Comparison of ENCODE assay signal across 5 worm cellular contexts in the genomic region with DNA sequence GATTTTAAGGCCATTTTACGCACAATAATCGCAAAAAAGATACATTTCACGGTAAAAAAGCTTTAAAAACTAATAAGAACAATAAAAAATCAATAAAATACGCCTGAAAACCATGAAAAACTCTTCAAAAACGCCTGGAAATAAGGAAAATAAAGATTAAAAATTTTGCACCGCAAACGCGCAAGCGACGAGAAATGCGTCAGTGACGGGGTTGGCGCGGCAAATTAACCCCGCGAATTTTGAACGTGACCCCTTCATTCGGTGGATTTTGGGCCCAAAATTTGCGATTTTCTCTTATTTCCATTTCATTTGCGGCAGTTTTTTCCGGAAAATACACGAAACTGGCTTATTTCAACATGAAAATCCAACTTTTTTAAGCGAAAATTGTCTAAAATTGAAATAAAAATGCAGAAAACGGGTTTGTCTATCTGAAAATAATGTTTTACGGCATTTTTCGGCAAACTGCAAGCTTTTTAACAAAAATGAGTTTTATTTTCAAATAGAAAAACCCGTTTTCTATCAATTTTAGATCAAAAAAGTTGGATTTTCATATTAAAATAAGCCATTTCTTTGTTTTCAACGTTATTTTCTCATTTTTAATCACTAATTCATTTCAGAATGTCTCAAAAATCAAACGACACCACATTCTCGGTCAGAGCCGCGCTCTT.
TF ChIP-seq lines count a peak whose summit lies in the region.

A gene (plus strand): TSS at position 618 of the 668 bp plus-strand sequence.

TF ChIP-seq in whole organism, L1 larva, 84 proteins besides CTCF, POLR2A, EP300 and RAD21 (continues in another document):
- TF ChIP-seq aha-1 (tag; optimal IDR thresholded peaks at IDR 0.05; lab: Kevin White, UChicago) (peak; percentile 55), unc-30 (tag; optimal IDR thresholded peaks at IDR 0.05; lab: Kevin White, UChicago) (no peak), snu-23 (GFP tag; optimal IDR thresholded peaks at IDR 0.05; lab: Kevin White, UChicago) (peak; percentile 93), Y116A8C.19 (tag; optimal IDR thresholded peaks at IDR 0.05; lab: Kevin White, UChicago; ENCODE audit: borderline replicate concordance) (no peak), nhr-76 (tag; optimal IDR thresholded peaks at IDR 0.05; lab: Kevin White, UChicago) (peak; percentile 72), pax-3 (tag; optimal IDR thresholded peaks at IDR 0.05; lab: Kevin White, UChicago) (peak; percentile 83), ama-1 (optimal IDR thresholded peaks at IDR 0.05; lab: Kevin White, UChicago) (no peak), pqm-1 (tag; optimal IDR thresholded peaks at IDR 0.05; lab: Kevin White, UChicago) (no peak), ceh-8 (GFP tag; optimal IDR thresholded peaks at IDR 0.05; lab: Kevin White, UChicago) (peak; percentile 81), swsn-7 (tag; optimal IDR thresholded peaks at IDR 0.05; lab: Kevin White, UChicago) (peak; percentile 90), lsy-2 (tag; optimal IDR thresholded peaks at IDR 0.05; lab: Kevin White, UChicago) (peak; percentile 91), tlp-1 (tag; optimal IDR thresholded peaks at IDR 0.05; lab: Kevin White, UChicago) (no peak), unc-86 (tag; optimal IDR thresholded peaks at IDR 0.05; lab: Kevin White, UChicago) (peak; percentile 84), ceh-88 (GFP tag; IDR thresholded peaks at IDR 0.05; lab: Robert Waterston, UW) (peak; percentile 52), hlh-4 (tag; optimal IDR thresholded peaks at IDR 0.05; lab: Kevin White, UChicago) (no peak), ztf-4 (tag; optimal IDR thresholded peaks at IDR 0.05; lab: Kevin White, UChicago) (peak; percentile 54)

TF ChIP-seq in whole organism, L3 larva, 47 proteins besides CTCF, POLR2A, EP300 and RAD21 (continues in another document):
- no peak for TF ChIP-seq ceh-16 (tag; optimal IDR thresholded peaks at IDR 0.05; lab: Kevin White, UChicago)
- TF ChIP-seq lin-15B (tag; optimal IDR thresholded peaks at IDR 0.05; lab: Kevin White, UChicago): peak; percentile 96
- TF ChIP-seq ceh-28 (tag; optimal IDR thresholded peaks at IDR 0.05; lab: Kevin White, UChicago): peak; percentile 56
- TF ChIP-seq fkh-10 (GFP tag; optimal IDR thresholded peaks at IDR 0.05; lab: Kevin White, UChicago): peak; percentile 29
- TF ChIP-seq nhr-23 (tag; optimal IDR thresholded peaks at IDR 0.05; lab: Kevin White, UChicago): peak; percentile 95
- TF ChIP-seq eor-1 (tag; optimal IDR thresholded peaks at IDR 0.05; lab: Kevin White, UChicago): no peak
- TF ChIP-seq zag-1 (tag; optimal IDR thresholded peaks at IDR 0.05; lab: Kevin White, UChicago): peak; percentile 33
- TF ChIP-seq daf-12 (tag; optimal IDR thresholded peaks at IDR 0.05; lab: Kevin White, UChicago): no peak
- TF ChIP-seq elt-2 (tag; optimal IDR thresholded peaks at IDR 0.05; lab: Kevin White, UChicago): peak; percentile 65
- no peak for TF ChIP-seq nhr-237 (tag; optimal IDR thresholded peaks at IDR 0.05; lab: Kevin White, UChicago)
- peak; percentile 85 for TF ChIP-seq lin-39 (tag; optimal IDR thresholded peaks at IDR 0.05; lab: Kevin White, UChicago)
- TF ChIP-seq ama-1 (optimal IDR thresholded peaks at IDR 0.05; lab: Kevin White, UChicago): no peak
- peak; percentile 82 for TF ChIP-seq nhr-25 (tag; optimal IDR thresholded peaks at IDR 0.05; lab: Kevin White, UChicago)
- TF ChIP-seq pqm-1 (tag; optimal IDR thresholded peaks at IDR 0.05; lab: Kevin White, UChicago): peak; percentile 16
- TF ChIP-seq nhr-11 (tag; optimal IDR thresholded peaks at IDR 0.05; lab: Kevin White, UChicago): peak; percentile 41
- peak; percentile 93 for TF ChIP-seq pha-4 (tag; optimal IDR thresholded peaks at IDR 0.05; lab: Kevin White, UChicago)
- TF ChIP-seq nhr-77 (tag; optimal IDR thresholded peaks at IDR 0.05; lab: Kevin White, UChicago): no peak
- no peak for TF ChIP-seq skn-1 (tag; optimal IDR thresholded peaks at IDR 0.05; lab: Kevin White, UChicago)

TF ChIP-seq in whole organism, early embryonic, 17 proteins besides CTCF, POLR2A, EP300 and RAD21:
- TF ChIP-seq tbx-11 (GFP tag; IDR thresholded peaks at IDR 0.05; lab: Robert Waterston, UW): peak; percentile 65; the same call in 1 of the 2 replicates
- peak; percentile 51; the same call in 1 of the 2 replicates for TF ChIP-seq flt-1 (GFP tag; IDR thresholded peaks at IDR 0.05; lab: Robert Waterston, UW)
- TF ChIP-seq sea-1 (GFP tag; conservative IDR thresholded peaks at IDR 0.05; lab: Robert Waterston, UW): no peak
- peak; percentile 51 for TF ChIP-seq hmg-4 (GFP tag; optimal IDR thresholded peaks at IDR 0.05; lab: Kevin White, UChicago)
- no peak for TF ChIP-seq ets-7 (tag; optimal IDR thresholded peaks at IDR 0.05; lab: Kevin White, UChicago)
- TF ChIP-seq tra-4 (tag; optimal IDR thresholded peaks at IDR 0.05; lab: Kevin White, UChicago): peak; percentile 29
- no peak for TF ChIP-seq ama-1 (optimal IDR thresholded peaks at IDR 0.05; lab: Kevin White, UChicago)
- TF ChIP-seq F13C5.2 (tag; optimal IDR thresholded peaks at IDR 0.05; lab: Kevin White, UChicago): peak; percentile 80
- TF ChIP-seq aly-1 (tag; optimal IDR thresholded peaks at IDR 0.05; lab: Kevin White, UChicago): no peak
- no peak for TF ChIP-seq B0310.2 (tag; optimal IDR thresholded peaks at IDR 0.05; lab: Kevin White, UChicago)
- TF ChIP-seq hnd-1 (tag; optimal IDR thresholded peaks at IDR 0.05; lab: Kevin White, UChicago): peak; percentile 32
- TF ChIP-seq tbx-37 (GFP tag; conservative IDR thresholded peaks at IDR 0.05; lab: Robert Waterston, UW): peak; percentile 51; the same call in 1 of the 2 replicates
- peak; percentile 11 for TF ChIP-seq hmbx-1 (tag; optimal IDR thresholded peaks at IDR 0.05; lab: Kevin White, UChicago)
- peak; percentile 70; the same call in 1 of the 2 replicates for TF ChIP-seq scrt-1 (GFP tag; IDR thresholded peaks at IDR 0.05; lab: Robert Waterston, UW)
- peak; percentile 80 for TF ChIP-seq ceh-36 (tag; optimal IDR thresholded peaks at IDR 0.05; lab: Kevin White, UChicago)
- TF ChIP-seq pes-1 (GFP tag; IDR thresholded peaks at IDR 0.05; lab: Robert Waterston, UW): peak; percentile 79
- TF ChIP-seq ceh-13 (GFP tag; optimal IDR thresholded peaks at IDR 0.05; lab: Kevin White, UChicago): no peak

TF ChIP-seq in whole organism, midembryonic, 9 proteins besides CTCF, POLR2A, EP300 and RAD21:
- TF ChIP-seq med-1 (GFP tag; optimal IDR thresholded peaks at IDR 0.05; lab: Kevin White, UChicago; ENCODE audit: insufficient read depth) (peak; percentile 48), ref-1 (GFP tag; conservative IDR thresholded peaks at IDR 0.05; lab: Robert Waterston, UW) (no peak), T22C8.4 (GFP tag; IDR thresholded peaks at IDR 0.05; lab: Robert Waterston, UW) (peak; percentile 71), tab-1 (GFP tag; IDR thresholded peaks at IDR 0.05; lab: Robert Waterston, UW) (peak; percentile 75; the same call in 1 of the 2 replicates), ztf-23 (GFP tag; IDR thresholded peaks at IDR 0.05; lab: Robert Waterston, UW) (peak; percentile 76), cog-1 (tag; optimal IDR thresholded peaks at IDR 0.05; lab: Kevin White, UChicago) (peak; percentile 63), klf-2 (GFP tag; conservative IDR thresholded peaks at IDR 0.05; lab: Robert Waterston, UW) (no peak), ztf-29 (GFP tag; IDR thresholded peaks at IDR 0.05; lab: Robert Waterston, UW) (0 out of 2 replicates have a peak, but pooled peaks have one; percentile 43), flt-1 (GFP tag; IDR thresholded peaks at IDR 0.05; lab: Robert Waterston, UW) (peak; percentile 75; the same call in 1 of the 2 replicates)

TF ChIP-seq in whole organism, young adult, 124 proteins besides CTCF, POLR2A, EP300 and RAD21 (continues in another document):
- TF ChIP-seq tbp1 (GFP tag; optimal IDR thresholded peaks at IDR 0.05; lab: Kevin White, UChicago) (peak; percentile 72), ceh-27 (GFP tag; optimal IDR thresholded peaks at IDR 0.05; lab: Kevin White, UChicago) (peak; percentile 78), snpc-4 (GFP tag; optimal IDR thresholded peaks at IDR 0.05; lab: Kevin White, UChicago) (peak; percentile 48), snpc-4 (tag; optimal IDR thresholded peaks at IDR 0.05; lab: Kevin White, UChicago) (peak; percentile 58 to 78 (median 73)), repo-1 (tag; optimal IDR thresholded peaks at IDR 0.05; lab: Kevin White, UChicago) (peak; percentile 72), athp-1 (tag; optimal IDR thresholded peaks at IDR 0.05; lab: Kevin White, UChicago) (peak; percentile 89), ztf-18 (tag; optimal IDR thresholded peaks at IDR 0.05; lab: Kevin White, UChicago) (peak; percentile 100), egl-18 (GFP tag; IDR thresholded peaks at IDR 0.05; lab: Robert Waterston, UW) (peak; percentile 60; the same call in 1 of the 2 replicates), nhr-80 (tag; optimal IDR thresholded peaks at IDR 0.05; lab: Kevin White, UChicago) (peak; percentile 42), hlh-12 (tag; optimal IDR thresholded peaks at IDR 0.05; lab: Kevin White, UChicago) (no peak), B0019.2 (GFP tag; conservative IDR thresholded peaks at IDR 0.05; lab: Robert Waterston, UW) (peak; percentile 79), ztf-25 (GFP tag; IDR thresholded peaks at IDR 0.05; lab: Robert Waterston, UW) (no peak), attf-3 (GFP tag; conservative IDR thresholded peaks at IDR 0.05; lab: Robert Waterston, UW) (peak; percentile 73), ets-4 (GFP tag; optimal IDR thresholded peaks at IDR 0.05; lab: Kevin White, UChicago) (no peak), aptf-3 (GFP tag; IDR thresholded peaks at IDR 0.05; lab: Robert Waterston, UW) (0 out of 2 replicates have a peak, but pooled peaks have one; percentile 47), zfh-2 (GFP tag; conservative IDR thresholded peaks at IDR 0.05; lab: Robert Waterston, UW) (peak; percentile 49; the same call in 1 of the 2 replicates), F33H1.4 (GFP tag; IDR thresholded peaks at IDR 0.05; lab: Robert Waterston, UW) (peak; percentile 84), hsf-1 (GFP tag; IDR thresholded peaks at IDR 0.05; lab: Robert Waterston, UW) (peak; percentile 87), lin-54 (GFP tag; optimal IDR thresholded peaks at IDR 0.05; lab: Kevin White, UChicago) (peak; percentile 99), F57A8.1 (GFP tag; optimal IDR thresholded peaks at IDR 0.05; lab: Kevin White, UChicago) (no peak), nfyb-1 (GFP tag; IDR thresholded peaks at IDR 0.05; lab: Robert Waterston, UW) (peak; percentile 91), atf-7 (tag; optimal IDR thresholded peaks at IDR 0.05; lab: Kevin White, UChicago) (peak; percentile 67), aptf-2 (GFP tag; conservative IDR thresholded peaks at IDR 0.05; lab: Robert Waterston, UW) (no peak), lsl-1 (GFP tag; optimal IDR thresholded peaks at IDR 0.05; lab: Kevin White, UChicago) (peak; percentile 85), cebp-2 (GFP tag; IDR thresholded peaks at IDR 0.05; lab: Robert Waterston, UW) (no peak), lsy-27 (tag; optimal IDR thresholded peaks at IDR 0.05; lab: Kevin White, UChicago; ENCODE audit: borderline replicate concordance, insufficient read depth) (no peak), Y67H2A.10 (GFP tag; conservative IDR thresholded peaks at IDR 0.05; lab: Robert Waterston, UW) (peak; percentile 75), lir-1 (GFP tag; conservative IDR thresholded peaks at IDR 0.05; lab: Robert Waterston, UW) (peak; percentile 87)
